Fruit fly (Drosophila melanogaster): ENCODE data around the gene comm3.
A peak's percentile ranks its signal among the peaks of the same experiment; 100 is the strongest.

comm3 gene

DNA sequence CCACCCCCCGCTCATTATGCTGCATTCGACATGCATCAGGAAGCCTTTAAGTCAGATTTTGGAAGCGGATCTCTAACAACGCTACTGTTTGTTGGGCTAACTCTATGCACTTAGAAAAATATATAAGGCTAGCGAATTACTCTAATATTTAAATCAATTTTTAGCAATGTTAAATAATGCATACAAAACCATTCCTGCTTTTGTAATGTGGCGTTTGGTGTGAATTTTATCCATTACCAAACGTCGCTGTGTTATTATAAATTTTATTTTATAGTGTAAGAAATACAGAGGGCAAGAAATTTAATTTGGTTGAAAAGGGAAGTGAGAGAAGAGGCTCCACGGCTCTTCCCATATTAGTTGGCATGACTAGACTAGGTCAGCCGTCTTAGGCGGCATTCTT, 25.2 kb upstream of the comm3 start (continued):
- TF ChIP-seq nau (GFP tag; optimal IDR thresholded peaks at IDR 0.05) (no peak), CG6254 (GFP tag; optimal IDR thresholded peaks at IDR 0.05) (no peak), pita (GFP tag; optimal IDR thresholded peaks at IDR 0.05) (no peak), PHDP (tag; optimal IDR thresholded peaks at IDR 0.05) (no peak), CG10267 (tag; optimal IDR thresholded peaks at IDR 0.05) (peak; percentile 57), ac (GFP tag; optimal IDR thresholded peaks at IDR 0.05) (no peak), hbn (GFP tag; IDR thresholded peaks at IDR 0.05; ENCODE audit: partially characterized antibody) (no peak), Bdp1 (GFP tag; optimal IDR thresholded peaks at IDR 0.05) (no peak), Sin3A (optimal IDR thresholded peaks at IDR 0.05) (no peak), CG10543 (GFP tag; optimal IDR thresholded peaks at IDR 0.05) (no peak), CG4617 (GFP tag; optimal IDR thresholded peaks at IDR 0.05; ENCODE audit: borderline replicate concordance) (no peak), vnd (GFP tag; IDR thresholded peaks at IDR 0.05; ENCODE audit: partially characterized antibody) (no peak), sqz (GFP tag; optimal IDR thresholded peaks at IDR 0.05) (no peak), CG6683 (GFP tag; optimal IDR thresholded peaks at IDR 0.05) (no peak), CG9932 (GFP tag; IDR thresholded peaks at IDR 0.05) (no peak), chif (GFP tag; optimal IDR thresholded peaks at IDR 0.05) (peak; percentile 20 to 29), tna (GFP tag; IDR thresholded peaks at IDR 0.05; ENCODE audit: partially characterized antibody) (no peak), cato (GFP tag; optimal IDR thresholded peaks at IDR 0.05; ENCODE audit: borderline replicate concordance) (peak; percentile 7), sug (tag; optimal IDR thresholded peaks at IDR 0.05) (no peak), CG10654 (GFP tag; optimal IDR thresholded peaks at IDR 0.05) (no peak), Hsf (GFP tag; optimal IDR thresholded peaks at IDR 0.05) (peak; percentile 34), CG32532 (GFP tag; IDR thresholded peaks at IDR 0.05) (no peak), danr (GFP tag; IDR thresholded peaks at IDR 0.05) (no peak), CG31365 (tag; optimal IDR thresholded peaks at IDR 0.05) (no peak), CG17912 (GFP tag; optimal IDR thresholded peaks at IDR 0.05) (no peak), so (GFP tag; IDR thresholded peaks at IDR 0.05) (no peak), Med (GFP tag) (peak; percentile 77), chn (GFP tag; optimal IDR thresholded peaks at IDR 0.05) (no peak), klu (GFP tag; IDR thresholded peaks at IDR 0.05) (no peak), CG1792 (GFP tag; optimal IDR thresholded peaks at IDR 0.05) (no peak), CG9817 (tag; optimal IDR thresholded peaks at IDR 0.05) (no peak), Trl (optimal IDR thresholded peaks at IDR 0.05) (no peak), Trl (GFP tag; optimal IDR thresholded peaks at IDR 0.05) (no peak), CG10959 (GFP tag; IDR thresholded peaks at IDR 0.05) (peak; percentile 46; the same call in 1 of the 2 replicates), peb (GFP tag; IDR thresholded peaks at IDR 0.05) (no peak), CG1602 (GFP tag; optimal IDR thresholded peaks at IDR 0.05) (peak; percentile 15), CG16815 (GFP tag; optimal IDR thresholded peaks at IDR 0.05) (peak; percentile 36), CG16779 (GFP tag; IDR thresholded peaks at IDR 0.05) (no peak), CG10321 (GFP tag; IDR thresholded peaks at IDR 0.05) (no peak), CG8281 (tag; optimal IDR thresholded peaks at IDR 0.05) (no peak), schlank (tag; optimal IDR thresholded peaks at IDR 0.05) (no peak), gem (tag; optimal IDR thresholded peaks at IDR 0.05) (peak; percentile 67), CG2889 (GFP tag; IDR thresholded peaks at IDR 0.05) (0 out of 3 replicates have a peak, but pooled peaks have one; percentile 4), ERR (GFP tag; optimal IDR thresholded peaks at IDR 0.05) (no peak), repo (GFP tag; optimal IDR thresholded peaks at IDR 0.05) (no peak), CG18764 (GFP tag; optimal IDR thresholded peaks at IDR 0.05) (no peak), CG10565 (GFP tag; optimal IDR thresholded peaks at IDR 0.05) (no peak), CG2129 (GFP tag; IDR thresholded peaks at IDR 0.05; ENCODE audit: partially characterized antibody) (no peak), Hey (tag; optimal IDR thresholded peaks at IDR 0.05) (no peak), CG1233 (GFP tag; optimal IDR thresholded peaks at IDR 0.05) (no peak), Rfx (GFP tag; IDR thresholded peaks at IDR 0.05) (no peak), CG5245 (GFP tag; optimal IDR thresholded peaks at IDR 0.05) (peak; percentile 9)
